Worm (Caenorhabditis elegans) whole organism, young adult: Measurements from ENCODE around the gene col-172.

ENCODE experiments used
- Y53F4B.3 ChIP-seq: fragments of 200-800 bp; sonication (Bioruptor generic); IDR thresholded peaks from 2 replicates; pipeline ENCODE4 v1.3.6; 2022; ENCODE audit warnings: missing genetic modification reagents, missing genetic modification characterization, missing compliant biosample characterization
- Y79H2A.3 ChIP-seq: fragments of 200-800 bp; sonication (Bioruptor generic); conservative IDR thresholded peaks from 2 replicates; pipeline ENCODE4 v1.3.6; 2022; ENCODE audit warnings: missing genetic modification reagents, missing genetic modification characterization, missing compliant biosample characterization
- attf-5 ChIP-seq: fragments of 200-800 bp; sonication (Bioruptor generic); optimal IDR thresholded peaks from 2 replicates; lab custom pipeline; 2018; ENCODE audit warnings: mild to moderate bottlenecking, missing genetic modification characterization, missing compliant biosample characterization
- efl-1 ChIP-seq: fragments of 150-350 bp; optimal IDR thresholded peaks from 2 replicates; lab custom pipeline; 2014; ENCODE audit warnings: missing biosample characterization, missing genetic modification reagents, missing genetic modification characterization
- ztf-6 ChIP-seq: fragments of 200-800 bp; sonication (Bioruptor generic); IDR thresholded peaks from 2 replicates; pipeline ENCODE4 v1.3.6; 2022; ENCODE audit warnings: missing genetic modification reagents, missing genetic modification characterization, missing compliant biosample characterization

DNA sequence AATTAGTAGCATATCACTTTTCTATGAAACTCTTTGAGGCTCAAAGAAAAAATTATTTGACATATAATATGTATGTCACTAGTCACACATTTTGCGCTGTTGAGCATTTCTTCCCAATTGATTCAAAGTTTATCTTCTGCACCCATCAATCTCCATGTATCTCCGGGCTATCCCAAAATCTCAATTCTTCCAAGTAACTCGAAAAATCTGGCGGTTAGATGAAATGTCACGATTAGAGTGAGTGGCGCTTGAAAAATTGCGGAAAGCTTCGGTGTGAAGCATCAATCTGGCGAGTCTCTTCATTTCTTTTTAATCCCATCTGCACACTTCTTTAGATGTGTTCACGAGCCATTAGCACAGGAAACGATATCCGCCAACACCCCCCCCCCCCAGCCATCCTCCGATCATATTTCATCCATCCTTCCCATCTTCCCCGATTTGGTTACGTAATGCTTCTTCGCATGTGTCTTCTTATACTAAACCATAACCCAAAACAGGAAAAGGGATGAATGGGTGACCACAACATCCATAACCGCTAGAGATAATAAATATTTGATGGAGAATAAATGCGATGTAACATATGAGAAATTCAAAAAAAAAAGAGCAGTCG, 16.4 kb downstream of the col-172 start:
- no peak for TF ChIP-seq Y53F4B.3 (GFP tag; lab: Robert Waterston, UW)
- TF ChIP-seq ztf-6 (GFP tag; lab: Robert Waterston, UW), result no peak
- no peak for TF ChIP-seq efl-1 (GFP tag; lab: Kevin White, UChicago)
- TF ChIP-seq attf-5 (GFP tag; lab: Kevin White, UChicago), result no peak
- no peak for TF ChIP-seq Y79H2A.3 (GFP tag; lab: Robert Waterston, UW)
